Fruit fly (Drosophila melanogaster) whole organism, embryonic: ENCODE measurements around the gene Ank2.
A peak's percentile ranks its signal among the peaks of the same experiment; 100 is the strongest.

ENCODE experiments used
- C15 ChIP-seq: fragments of 200-800 bp; sonication (Bioruptor generic); IDR thresholded peaks from 3 replicates; pipeline ENCODE4 v1.3.6; 2022; ENCODE audit warnings: missing biosample characterization, missing genetic modification characterization
- CG11723 ChIP-seq: fragments of 200-800 bp; sonication (Bioruptor generic); optimal IDR thresholded peaks from 2 replicates; lab custom pipeline; 2017; ENCODE audit warnings: missing biosample characterization, mild to moderate bottlenecking, missing genetic modification characterization
- CG12299 ChIP-seq: fragments of 200-800 bp; sonication (Bioruptor generic); optimal IDR thresholded peaks from 2 replicates; lab custom pipeline; 2018; ENCODE audit warnings: missing biosample characterization, mild to moderate bottlenecking, missing genetic modification characterization
- CG13296 ChIP-seq: fragments of 200-800 bp; sonication (Bioruptor generic); optimal IDR thresholded peaks from 3 replicates; lab custom pipeline; 2018; ENCODE audit warnings: missing biosample characterization, mild to moderate bottlenecking, missing genetic modification characterization
- CG13424 ChIP-seq: fragments of 200-800 bp; sonication (Bioruptor generic); optimal IDR thresholded peaks from 2 replicates; lab custom pipeline; 2019; ENCODE audit warnings: missing biosample characterization, mild to moderate bottlenecking, missing genetic modification characterization, moderate library complexity
- CG13894 ChIP-seq: fragments of 200-800 bp; sonication (Bioruptor generic); optimal IDR thresholded peaks from 3 replicates; lab custom pipeline; 2018; ENCODE audit warnings: missing biosample characterization, mild to moderate bottlenecking, missing genetic modification characterization, moderate library complexity
- CG14965 ChIP-seq: fragments of 200-800 bp; sonication (Bioruptor generic); optimal IDR thresholded peaks from 2 replicates; lab custom pipeline; 2016; ENCODE audit warnings: missing biosample characterization, missing genetic modification characterization, borderline replicate concordance
- CG15269 ChIP-seq: fragments of 200-800 bp; sonication (Bioruptor generic); optimal IDR thresholded peaks from 2 replicates; lab custom pipeline; 2018; ENCODE audit warnings: missing biosample characterization, mild to moderate bottlenecking, missing genetic modification characterization, moderate library complexity
- CG15696 ChIP-seq: fragments of 200-800 bp; sonication (Bioruptor generic); optimal IDR thresholded peaks from 2 replicates; lab custom pipeline; 2019; ENCODE audit warnings: missing biosample characterization, mild to moderate bottlenecking, missing genetic modification characterization, moderate library complexity
- CG1602 ChIP-seq: fragments of 200-800 bp; sonication (Bioruptor generic); optimal IDR thresholded peaks from 3 replicates; lab custom pipeline; 2016; ENCODE audit warnings: missing biosample characterization, missing genetic modification characterization
- CG17612 ChIP-seq: fragments of 200-800 bp; sonication (Bioruptor generic); IDR thresholded peaks from 2 replicates; pipeline ENCODE4 v1.3.6; 2022; ENCODE audit warnings: missing biosample characterization, missing genetic modification characterization
- CG18011 ChIP-seq: fragments of 200-800 bp; sonication (Bioruptor generic); optimal IDR thresholded peaks from 2 replicates; lab custom pipeline; 2017; ENCODE audit warnings: missing biosample characterization, missing genetic modification characterization, mild to moderate bottlenecking, moderate library complexity, missing genotype
- CG33213 ChIP-seq: fragments of 200-800 bp; sonication (Bioruptor generic); optimal IDR thresholded peaks from 3 replicates; lab custom pipeline; 2016; ENCODE audit warnings: missing biosample characterization, missing genetic modification characterization
- CG7786 ChIP-seq: fragments of 200-800 bp; sonication (Bioruptor generic); optimal IDR thresholded peaks from 2 replicates; lab custom pipeline; 2016; ENCODE audit warnings: missing biosample characterization, missing genetic modification characterization
- CG7839 ChIP-seq: fragments of 200-800 bp; sonication (Bioruptor generic); optimal IDR thresholded peaks from 3 replicates; lab custom pipeline; 2018; ENCODE audit warnings: missing biosample characterization, mild to moderate bottlenecking, missing genetic modification characterization, moderate library complexity
- CG8089 ChIP-seq: fragments of 200-800 bp; sonication (Bioruptor generic); optimal IDR thresholded peaks from 3 replicates; lab custom pipeline; 2016; ENCODE audit warnings: missing biosample characterization, missing genetic modification characterization
- CTCF ChIP-seq: fragments of 200-800 bp; sonication (Bioruptor generic); optimal IDR thresholded peaks from 2 replicates; lab custom pipeline; 2017; ENCODE audit warnings: missing biosample characterization, mild to moderate bottlenecking, missing genetic modification characterization, moderate library complexity
- Dll ChIP-seq: fragments of 200-800 bp; sonication (Bioruptor generic); IDR thresholded peaks from 4 replicates; pipeline ENCODE4 v1.3.6; 2022; ENCODE audit warnings: missing biosample characterization, missing genetic modification characterization; ENCODE audit not compliant: partially characterized antibody
- Doc2 ChIP-seq: fragments of 200-800 bp; sonication (Bioruptor generic); IDR thresholded peaks from 2 replicates; pipeline ENCODE4 v1.3.6; 2022; ENCODE audit warnings: missing biosample characterization, missing genetic modification characterization
- Eip74EF ChIP-seq, 2 experiments: fragments of 200-800 bp in 1 of 2; fragments of >200 bp in 1 of 2; sonication (Bioruptor generic) in 1 of 2; optimal IDR thresholded peaks; 2 replicates each; lab custom pipeline; 2017 to 2019; ENCODE audit warnings: missing biosample characterization in 2 of 2, missing genetic modification characterization in 2 of 2, mild to moderate bottlenecking in 1 of 2, moderate library complexity in 1 of 2
- Ets97D ChIP-seq: fragments of 200-800 bp; sonication (Bioruptor generic); optimal IDR thresholded peaks from 3 replicates; lab custom pipeline; 2016; ENCODE audit warnings: missing biosample characterization, missing genetic modification characterization
- Hr3 ChIP-seq: fragments of 200-800 bp; sonication (Bioruptor generic); optimal IDR thresholded peaks from 3 replicates; lab custom pipeline; 2016; ENCODE audit warnings: missing biosample characterization, missing genetic modification characterization
- Kr ChIP-seq: fragments of 200-800 bp; sonication (Bioruptor generic); optimal IDR thresholded peaks from 2 replicates; lab custom pipeline; 2017; ENCODE audit warnings: missing biosample characterization, mild to moderate bottlenecking, missing genetic modification characterization
- MBD-R2 ChIP-seq: fragments of 200-800 bp; sonication (Bioruptor generic); IDR thresholded peaks from 2 replicates; pipeline ENCODE4 v1.3.6; 2022; ENCODE audit warnings: missing biosample characterization, missing genetic modification characterization
- Med ChIP-seq: fragments of 200-800 bp; sonication (Bioruptor generic); peaks from one replicate; lab custom pipeline; 2016; ENCODE audit warnings: missing biosample characterization, missing genetic modification characterization, mild to moderate bottlenecking, inconsistent platforms, moderate library complexity
- NC2α ChIP-seq: fragments of 200-800 bp; sonication (Bioruptor generic); optimal IDR thresholded peaks from 2 replicates; lab custom pipeline; 2016; ENCODE audit warnings: missing biosample characterization, missing genetic modification characterization
- Neu2 ChIP-seq: fragments of 200-800 bp; sonication (Bioruptor generic); optimal IDR thresholded peaks from 3 replicates; lab custom pipeline; 2016; ENCODE audit warnings: missing biosample characterization, missing genetic modification characterization, borderline replicate concordance
- Nf-YC ChIP-seq: fragments of 200-800 bp; optimal IDR thresholded peaks from 3 replicates; lab custom pipeline; 2019; ENCODE audit warnings: missing biosample characterization, mild to moderate bottlenecking, missing genetic modification characterization, moderate library complexity
- Scr ChIP-seq: fragments of 200-800 bp; sonication (Bioruptor generic); IDR thresholded peaks from 2 replicates; pipeline ENCODE4 v1.3.6; 2022; ENCODE audit warnings: missing biosample characterization, missing genetic modification characterization; ENCODE audit not compliant: partially characterized antibody
- Sry-δ ChIP-seq: fragments of 200-800 bp; sonication (Bioruptor generic); optimal IDR thresholded peaks from 2 replicates; lab custom pipeline; 2016; ENCODE audit warnings: missing biosample characterization, missing genetic modification characterization
- Stat92E ChIP-seq, 3 experiments: fragments of >200 bp in 2 of 3; fragments of 200-800 bp in 1 of 3; sonication (Bioruptor generic) in 1 of 3; optimal IDR thresholded peaks; 2 replicates each; lab custom pipeline; 2017 to 2019; ENCODE audit warnings: missing biosample characterization in 3 of 3, missing genetic modification characterization in 3 of 3, mild to moderate bottlenecking in 1 of 3, moderate library complexity in 1 of 3
- Trl ChIP-seq, 3 experiments: fragments of >200 bp in 2 of 3; fragments of 200-800 bp in 1 of 3; sonication (Bioruptor generic) in 1 of 3; optimal IDR thresholded peaks; 2 replicates in 1 of 3; 3 replicates in 2 of 3; lab custom pipeline; 2016 to 2017; ENCODE audit warnings: missing biosample characterization in 1 of 3, missing genetic modification characterization in 1 of 3
- ac ChIP-seq: fragments of 200-800 bp; sonication (Bioruptor generic); optimal IDR thresholded peaks from 3 replicates; lab custom pipeline; 2017; ENCODE audit warnings: missing biosample characterization, mild to moderate bottlenecking, missing genetic modification characterization
- amos ChIP-seq: fragments of 200-800 bp; sonication (Bioruptor generic); IDR thresholded peaks from 2 replicates; pipeline ENCODE4 v1.3.6; 2022; ENCODE audit warnings: missing biosample characterization, missing genetic modification characterization; ENCODE audit not compliant: partially characterized antibody
- bsh ChIP-seq, 2 experiments: fragments of 200-800 bp; sonication (Bioruptor generic); optimal IDR thresholded peaks; 2 replicates each; lab custom pipeline; 2017 to 2018; ENCODE audit warnings: mild to moderate bottlenecking in 2 of 2, missing biosample characterization in 2 of 2, missing genetic modification characterization in 2 of 2, moderate library complexity in 1 of 2
- dpn ChIP-seq, 2 experiments: fragments of 200-800 bp; sonication (Bioruptor generic); optimal IDR thresholded peaks; 3 replicates each; lab custom pipeline; 2016; ENCODE audit warnings: missing biosample characterization in 2 of 2, missing genetic modification characterization in 2 of 2
- hth ChIP-seq: fragments of >200 bp; optimal IDR thresholded peaks from 2 replicates; lab custom pipeline; 2017; ENCODE audit warnings: inconsistent platforms
- nmo ChIP-seq: fragments of 200-800 bp; sonication (Bioruptor generic); optimal IDR thresholded peaks from 2 replicates; lab custom pipeline; 2018; ENCODE audit warnings: missing biosample characterization, mild to moderate bottlenecking, missing genetic modification characterization, moderate library complexity
- nom ChIP-seq: fragments of 200-800 bp; sonication (Bioruptor generic); optimal IDR thresholded peaks from 2 replicates; lab custom pipeline; 2017; ENCODE audit warnings: missing biosample characterization, missing genetic modification characterization, mild to moderate bottlenecking, moderate library complexity, missing genetic modification reagents
- odd ChIP-seq: fragments of 200-800 bp; sonication (Bioruptor generic); optimal IDR thresholded peaks from 2 replicates; lab custom pipeline; 2017; ENCODE audit warnings: missing biosample characterization, mild to moderate bottlenecking, missing genetic modification characterization
- otp ChIP-seq: fragments of 200-800 bp; sonication (Bioruptor generic); IDR thresholded peaks from 3 replicates; pipeline ENCODE4, ENCODE4 v1.3.6; 2022; ENCODE audit warnings: missing biosample characterization, missing genetic modification characterization
- run ChIP-seq: fragments of 200-800 bp; sonication (Bioruptor generic); optimal IDR thresholded peaks from 3 replicates; lab custom pipeline; 2018; ENCODE audit warnings: missing biosample characterization, mild to moderate bottlenecking, missing genetic modification characterization
- sc ChIP-seq, 3 experiments: fragments of >200 bp in 2 of 3; fragments of 200-800 bp in 1 of 3; sonication (Bioruptor generic) in 1 of 3; optimal IDR thresholded peaks; 2 replicates in 2 of 3; 3 replicates in 1 of 3; lab custom pipeline; 2017; ENCODE audit warnings: mild to moderate bottlenecking in 1 of 3, missing biosample characterization in 1 of 3, missing genetic modification characterization in 1 of 3, missing genetic modification reagents in 1 of 3
- sens-2 ChIP-seq: fragments of 200-800 bp; sonication (Bioruptor generic); IDR thresholded peaks from 2 replicates; pipeline ENCODE4 v1.3.6; 2022; ENCODE audit warnings: missing biosample characterization, missing genetic modification characterization
- seq ChIP-seq: fragments of 200-800 bp; sonication (Bioruptor generic); IDR thresholded peaks from 2 replicates; pipeline ENCODE4 v1.3.6; 2022; ENCODE audit warnings: missing biosample characterization, missing genetic modification characterization
- yki ChIP-seq: fragments of >200 bp; optimal IDR thresholded peaks from 3 replicates; lab custom pipeline; 2018
- zfh2 ChIP-seq: fragments of 200-800 bp; sonication (Bioruptor generic); optimal IDR thresholded peaks from 2 replicates; lab custom pipeline; 2016; ENCODE audit warnings: missing biosample characterization, missing genetic modification characterization

Ank2 gene

DNA sequence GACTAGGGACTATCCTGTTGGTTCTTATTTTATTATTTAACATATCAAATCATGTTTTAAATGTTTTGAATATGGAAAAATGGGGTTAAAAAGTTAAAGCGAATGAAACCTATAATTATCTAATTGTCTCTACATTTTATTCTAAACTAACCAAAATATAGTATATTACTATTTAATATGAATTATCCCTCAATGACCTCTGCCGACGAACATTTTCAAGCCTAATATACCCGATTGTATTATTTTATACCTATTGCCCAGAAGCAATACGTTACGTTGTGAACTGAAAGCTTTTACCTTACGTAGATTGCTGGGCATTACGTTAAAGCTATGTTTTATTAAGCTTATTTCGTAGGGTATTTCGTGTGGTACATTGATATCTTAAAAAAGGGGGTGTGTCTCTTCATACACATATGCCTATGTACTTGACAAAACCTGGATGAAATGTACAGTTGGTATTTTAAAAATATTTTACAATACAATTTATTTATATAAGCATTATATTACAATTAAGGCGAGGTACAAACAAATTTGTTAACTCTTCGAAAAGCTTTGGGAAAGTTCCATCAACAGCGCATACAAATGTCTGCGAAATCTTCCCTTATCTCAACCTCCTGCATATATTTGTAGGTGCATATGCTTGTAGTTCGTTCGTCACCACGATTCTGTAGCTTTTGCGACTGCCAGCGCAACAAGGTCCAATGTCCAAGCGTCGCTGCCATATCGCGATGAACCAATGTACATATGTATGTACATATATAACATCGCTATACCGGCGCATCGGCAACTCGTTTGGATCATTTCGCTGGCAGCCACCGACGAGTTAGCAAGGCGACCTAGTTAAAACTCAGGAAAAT is 594 bp upstream of the Ank2 start, which contains the start of gene Mcad (continued):
- TF ChIP-seq Neu2 (GFP tag; lab: Kevin White, UChicago), result no peak
- peak; percentile 49 for TF ChIP-seq CG15696 (tag; lab: Kevin White, UChicago)
- no peak for TF ChIP-seq CG13894 (tag; lab: Kevin White, UChicago)
- TF ChIP-seq CTCF (GFP tag; lab: Kevin White, UChicago), result peak; percentile 32
- peak; percentile 44; the same call in 2 of the 3 replicates for TF ChIP-seq otp (GFP tag; lab: Robert Waterston, UW)
- TF ChIP-seq CG18011 (GFP tag; lab: Kevin White, UChicago), result peak; percentile 76
- TF ChIP-seq dpn (GFP tag; optimal IDR thresholded peaks at IDR 0.05; lab: Kevin White, UChicago), result peak; percentile 53 to 85
- TF ChIP-seq hth (lab: Kevin White, UChicago), result no peak
- peak; percentile 69 for TF ChIP-seq CG11723
- peak; percentile 67 for TF ChIP-seq run (tag; lab: Kevin White, UChicago)
- TF ChIP-seq CG33213 (GFP tag; lab: Kevin White, UChicago), result peak; percentile 25
- TF ChIP-seq MBD-R2 (GFP tag; lab: Robert Waterston, UW), result peak; percentile 92
- TF ChIP-seq CG7839 (tag; lab: Kevin White, UChicago), result peak; percentile 95
- peak; percentile 93 for TF ChIP-seq Med (GFP tag; lab: Kevin White, UChicago)
- TF ChIP-seq CG12299 (tag; lab: Kevin White, UChicago), result peak; percentile 72
- peak; percentile 33 for TF ChIP-seq Sry-δ (GFP tag; lab: Kevin White, UChicago)
- TF ChIP-seq CG7786 (GFP tag; lab: Kevin White, UChicago), result peak; percentile 23
- peak; percentile 84 for TF ChIP-seq Doc2
- peak; percentile 14 for TF ChIP-seq CG8089
- TF ChIP-seq zfh2, result peak; percentile 52
- TF ChIP-seq Kr (GFP tag; lab: Kevin White, UChicago), result no peak
- TF ChIP-seq Hr3 (GFP tag; lab: Kevin White, UChicago), result peak; percentile 90
- TF ChIP-seq C15 (GFP tag; lab: Robert Waterston, UW), result peak; percentile 48; the same call in 1 of the 3 replicates
- TF ChIP-seq CG1602 (GFP tag; lab: Kevin White, UChicago), result peak; percentile 84
- no peak for TF ChIP-seq NC2α (GFP tag; lab: Kevin White, UChicago)
- peak; percentile 70 to 91 for TF ChIP-seq bsh (GFP tag; optimal IDR thresholded peaks at IDR 0.05; lab: Kevin White, UChicago)
- peak; percentile 92 for TF ChIP-seq nmo
- TF ChIP-seq Trl (optimal IDR thresholded peaks at IDR 0.05; lab: Kevin White, UChicago), result no peak
- TF ChIP-seq Trl (GFP tag; optimal IDR thresholded peaks at IDR 0.05; lab: Kevin White, UChicago), result peak; percentile 19
- TF ChIP-seq Dll (GFP tag; lab: Robert Waterston, UW), result no peak
- no peak for TF ChIP-seq amos (GFP tag; lab: Robert Waterston, UW)
- TF ChIP-seq nom (GFP tag; lab: Kevin White, UChicago), result peak; percentile 99
- peak; percentile 74 for TF ChIP-seq odd
- peak; percentile 95 for TF ChIP-seq CG13296
- TF ChIP-seq Scr (GFP tag; lab: Robert Waterston, UW), result no peak
- TF ChIP-seq Nf-YC, result peak; percentile 77
- peak in 1 of 2 experiments; percentile 88 for TF ChIP-seq Eip74EF (GFP tag; optimal IDR thresholded peaks at IDR 0.05; lab: Kevin White, UChicago)
- peak; percentile 47 for TF ChIP-seq Ets97D (GFP tag; lab: Kevin White, UChicago)
- peak; percentile 79; the same call in 1 of the 2 replicates for TF ChIP-seq CG17612 (GFP tag; lab: Robert Waterston, UW)
- TF ChIP-seq Stat92E (GFP tag; optimal IDR thresholded peaks at IDR 0.05; lab: Kevin White, UChicago), result no peak
- no peak for TF ChIP-seq yki (lab: Kevin White, UChicago)
- TF ChIP-seq sens-2 (GFP tag; lab: Robert Waterston, UW), result no peak
- no peak for TF ChIP-seq ac (GFP tag; lab: Kevin White, UChicago)
- TF ChIP-seq sc (optimal IDR thresholded peaks at IDR 0.05; lab: Kevin White, UChicago), result no peak
- TF ChIP-seq sc (GFP tag; optimal IDR thresholded peaks at IDR 0.05; lab: Kevin White, UChicago), result peak; percentile 48
- TF ChIP-seq CG15269 (tag; lab: Kevin White, UChicago), result peak; percentile 88
- peak; percentile 88 for TF ChIP-seq CG13424 (tag; lab: Kevin White, UChicago)
- TF ChIP-seq seq (GFP tag; lab: Robert Waterston, UW), result peak; percentile 79
- no peak for TF ChIP-seq CG14965 (GFP tag; lab: Kevin White, UChicago)
